Fruit fly (Drosophila melanogaster) ovary, adult (tissue): Measurements from ENCODE around the gene CG43389.

Source experiments
- CG17801 ChIP-seq: fragments of 200-800 bp; optimal IDR thresholded peaks from 2 replicates; lab custom pipeline; 2019; ENCODE audit warnings: missing biosample characterization, mild to moderate bottlenecking, missing genetic modification characterization, moderate library complexity; ENCODE audit not compliant: partially characterized antibody

CG43389 gene

dm6 chr3L:3249997-3250774 lies 2.4 kb downstream of the CG43389 start:
- peak; percentile 92 for TF ChIP-seq CG17801 (GFP tag; lab: Kevin White, UChicago)

DNA sequence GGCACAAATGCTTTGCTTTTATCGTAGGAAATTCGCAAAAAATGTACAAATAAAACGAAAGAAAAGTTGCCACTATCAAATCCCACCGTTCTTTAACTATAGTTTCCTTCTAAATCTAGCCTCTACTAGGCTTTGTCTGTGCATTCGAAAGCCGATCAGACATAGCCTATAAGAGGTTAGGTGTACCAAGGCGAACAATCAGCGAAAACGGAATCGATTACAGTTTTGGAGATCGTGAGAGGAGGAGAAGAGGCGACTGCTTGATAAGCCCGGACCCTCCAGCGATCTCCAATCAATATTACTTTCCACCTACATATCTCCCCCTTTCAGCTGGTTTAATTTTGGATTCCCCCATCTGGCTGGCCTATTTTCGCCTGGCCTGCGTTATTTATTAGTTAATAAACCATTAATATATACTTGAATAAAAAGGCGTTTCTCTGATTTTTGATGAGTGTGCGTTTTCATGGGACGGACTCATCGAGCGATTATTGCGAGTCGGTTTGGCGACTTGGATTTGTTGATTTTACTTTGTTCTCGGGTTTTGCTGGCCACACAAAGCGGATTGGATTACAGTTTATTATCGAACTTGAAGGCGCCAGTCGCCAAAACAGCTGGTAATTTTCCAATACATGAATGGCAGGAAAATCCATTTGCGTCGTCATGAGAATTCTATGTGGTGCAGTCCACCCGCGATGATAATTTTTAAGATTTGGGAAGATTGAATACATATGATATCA lies 3.3 kb downstream of the CG43389 start:
- TF ChIP-seq CG17801 (GFP tag; lab: Kevin White, UChicago), result no peak

DNA sequence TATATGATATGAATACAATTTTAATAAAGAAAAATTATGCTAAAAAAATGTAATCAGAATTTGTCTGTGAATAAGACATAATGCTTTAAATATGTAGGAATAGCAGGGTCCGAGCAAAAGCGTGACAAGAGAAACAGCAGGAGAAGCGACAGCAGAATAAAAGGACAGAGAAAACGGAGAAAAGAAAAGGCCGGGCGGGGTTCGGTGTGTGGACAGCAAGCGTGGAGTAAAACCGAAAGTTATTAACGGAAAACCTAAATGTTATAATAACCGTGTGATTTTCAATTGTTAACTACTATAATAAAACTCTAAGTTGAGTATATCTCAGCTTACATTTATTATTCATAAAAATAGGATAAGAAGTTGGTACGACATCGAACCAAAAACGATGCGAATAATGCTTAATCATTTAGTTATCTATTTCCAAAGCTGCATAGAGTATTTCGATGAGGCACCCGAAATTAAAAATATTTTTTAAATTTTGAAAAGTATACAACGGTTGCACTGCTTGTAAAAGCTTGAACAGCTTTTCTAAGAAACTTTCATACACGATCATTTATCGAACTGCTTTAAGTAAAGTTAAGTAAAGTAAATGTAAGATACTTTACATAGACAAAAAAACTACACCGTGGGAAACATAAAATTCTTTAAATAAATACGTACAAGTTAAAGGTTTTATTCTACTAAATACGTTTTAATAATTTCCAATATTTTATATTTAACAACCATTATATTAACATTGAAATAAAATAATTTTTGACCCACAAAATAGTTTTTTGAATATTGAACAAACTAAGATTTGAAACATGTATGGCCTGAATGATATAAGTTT lies 4.1 kb downstream of the CG43389 start:
- no peak for TF ChIP-seq CG17801 (GFP tag; lab: Kevin White, UChicago)

DNA sequence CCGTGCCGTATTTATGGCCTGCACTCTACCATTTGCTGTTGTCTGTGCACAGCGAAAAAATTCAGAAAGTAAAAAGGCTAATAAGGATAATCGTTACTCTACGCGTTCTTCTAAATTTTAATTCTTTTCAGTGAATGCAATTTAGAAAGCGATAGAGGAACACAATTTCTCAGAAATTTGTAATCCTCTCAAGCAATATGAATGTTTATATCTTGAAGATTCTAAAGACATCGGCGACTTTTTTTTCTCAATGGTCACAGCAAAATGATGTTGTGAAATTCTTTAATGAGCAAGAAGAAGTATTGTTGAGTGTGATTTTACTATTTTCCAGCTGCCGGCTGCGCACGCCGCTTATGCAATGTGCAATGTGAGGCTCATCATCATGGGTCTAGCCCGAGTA lies 5.1 kb downstream of the CG43389 start:
- TF ChIP-seq CG17801 (GFP tag; lab: Kevin White, UChicago), result no peak

DNA sequence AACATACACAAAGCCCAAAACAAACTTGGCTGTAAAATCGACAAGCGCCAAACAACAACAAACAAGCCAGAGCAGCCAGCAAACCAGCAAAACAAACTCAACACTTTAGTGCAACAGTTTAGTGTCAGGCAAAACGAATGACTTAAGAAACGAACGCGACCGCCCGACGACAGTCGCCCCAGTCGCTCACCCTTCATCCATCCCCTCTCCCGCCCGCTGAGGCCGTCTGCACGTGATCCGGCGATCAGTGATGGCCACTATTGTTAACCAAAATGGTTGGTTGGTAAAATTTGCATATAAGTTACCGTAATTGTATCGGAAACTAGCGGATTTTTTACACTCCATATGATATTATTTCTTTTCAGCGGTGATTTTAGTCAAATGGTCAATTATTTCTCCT lies 5.8 kb downstream of the CG43389 start:
- TF ChIP-seq CG17801 (GFP tag; lab: Kevin White, UChicago), result no peak

dm6 chr3L:3257690-3258089 lies 9.9 kb downstream of the CG43389 start, which contains the start of gene ckd:
Gene ckd, plus strand, starts transcription at chr3L:3257878.
- no peak for TF ChIP-seq CG17801 (GFP tag; lab: Kevin White, UChicago)

- no peak for TF ChIP-seq CG17801 (GFP tag; lab: Kevin White, UChicago)
Measured at dm6 chr3L:3259703-3260102, 11.9 kb downstream of the CG43389 start.

DNA sequence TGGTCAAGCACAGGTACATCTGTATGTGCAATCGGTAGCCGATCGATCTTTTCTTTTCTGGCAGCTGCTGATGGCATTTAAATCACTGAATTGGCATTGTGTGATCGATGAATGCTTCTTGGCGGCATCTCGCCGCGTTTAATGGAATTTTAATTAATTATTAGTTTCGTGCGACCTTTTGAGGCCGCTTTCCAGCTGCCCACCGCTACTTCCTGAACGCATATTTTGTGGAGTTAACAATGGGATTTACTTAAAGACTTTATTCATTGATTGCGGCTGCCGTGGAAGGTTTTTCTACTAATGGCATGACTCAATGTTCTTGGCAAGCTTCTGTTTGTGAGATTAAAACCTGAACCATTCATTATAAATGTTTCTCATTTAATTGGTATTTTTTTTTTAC lies 13.8 kb downstream of the CG43389 start:
- TF ChIP-seq CG17801 (GFP tag; lab: Kevin White, UChicago), result no peak

DNA sequence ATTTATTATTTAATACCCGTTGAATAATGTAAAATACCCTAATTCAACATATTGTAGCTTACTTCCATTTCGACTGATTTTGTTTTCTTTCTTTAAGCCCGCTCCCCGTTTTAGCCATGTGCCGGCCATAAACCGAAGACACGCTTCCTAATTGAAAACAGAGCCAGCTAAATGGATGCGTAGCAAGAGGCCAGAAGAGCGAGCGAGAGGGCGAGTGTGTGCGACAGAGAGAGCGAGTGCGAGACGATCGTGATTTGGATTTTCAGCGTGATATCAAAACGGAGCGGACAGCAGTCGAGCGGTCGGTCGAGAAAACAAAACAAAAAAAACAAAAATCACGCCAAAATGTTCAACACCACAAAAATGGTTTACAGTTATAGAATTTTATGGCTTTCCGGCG lies 18.5 kb downstream of the CG43389 start:
- TF ChIP-seq CG17801 (GFP tag; lab: Kevin White, UChicago), result no peak

DNA sequence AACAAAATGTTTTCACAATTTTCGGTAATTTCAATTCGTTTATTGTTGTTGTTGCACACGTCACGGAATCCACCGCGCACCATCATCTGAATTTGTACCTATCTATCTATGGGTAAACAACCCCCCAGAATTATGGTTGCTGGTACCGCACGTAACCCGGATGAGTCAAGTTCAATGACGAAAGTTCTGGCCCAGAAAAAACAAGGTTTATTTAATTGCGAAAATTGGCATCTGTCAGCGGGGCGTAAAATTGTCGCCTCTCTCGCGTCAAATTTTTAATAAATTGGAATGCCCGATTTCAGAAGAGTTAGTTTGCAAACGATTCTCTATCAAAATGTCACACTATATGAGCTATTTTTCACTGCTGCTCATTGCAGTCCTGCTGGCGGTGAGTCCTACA lies 20.3 kb downstream of the CG43389 start, which contains the start of gene CG34265:
TSS of gene CG34265 (plus strand) at position 301 of the 400 bp plus-strand sequence.
- no peak for TF ChIP-seq CG17801 (GFP tag; lab: Kevin White, UChicago)

DNA sequence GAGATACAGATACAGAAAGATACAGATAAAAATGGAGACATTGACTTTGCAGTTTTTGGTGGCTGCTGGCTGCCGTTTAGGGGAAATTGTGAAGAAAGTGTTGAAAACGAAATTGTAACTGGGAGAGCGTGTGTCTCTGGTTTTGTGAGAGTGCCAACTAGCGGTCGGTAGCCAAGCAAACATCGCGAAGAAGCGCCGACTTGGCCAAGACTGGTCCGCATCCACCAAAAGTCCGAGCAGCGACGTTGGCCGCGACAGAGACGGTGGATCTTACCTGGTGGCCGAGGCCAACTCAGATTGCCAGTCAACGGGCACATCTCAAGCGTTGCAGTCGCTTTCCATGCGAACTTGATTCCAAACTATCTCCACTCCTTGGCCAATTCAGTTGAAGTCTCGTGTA lies 22.9 kb downstream of the CG43389 start, which contains the start of gene CG14960:
TSS of gene CG14960 (plus strand) at position 301 of the 400 bp plus-strand sequence.
- TF ChIP-seq CG17801 (GFP tag; lab: Kevin White, UChicago), result no peak

dm6 chr3L:3274463-3275177 lies 26.8 kb downstream of the CG43389 start:
- TF ChIP-seq CG17801 (GFP tag; lab: Kevin White, UChicago), result no peak

dm6 chr3L:3276930-3277329 lies 29.1 kb downstream of the CG43389 start:
- no peak for TF ChIP-seq CG17801 (GFP tag; lab: Kevin White, UChicago)

DNA sequence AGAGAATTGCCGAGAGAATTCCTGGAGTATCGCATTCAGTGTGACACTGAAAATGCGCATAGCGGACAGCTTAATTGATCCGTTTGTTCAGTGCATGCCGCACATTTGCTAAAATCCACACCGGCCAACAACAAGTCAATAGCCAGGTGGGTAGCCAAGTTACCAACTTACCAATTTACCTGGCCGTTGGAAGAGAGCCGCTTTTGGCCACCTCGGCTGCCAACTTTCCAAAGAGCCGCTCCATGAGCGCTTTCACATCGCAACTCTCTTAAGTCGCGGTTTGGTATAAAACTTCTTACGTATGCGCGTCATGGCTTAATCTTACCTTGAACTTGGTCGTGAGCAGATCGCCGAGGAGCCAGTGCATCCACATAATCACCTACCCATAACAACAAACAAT lies 32.1 kb downstream of the CG43389 start, which contains the start of gene CG12017:
TSS of gene CG12017 (plus strand) at position 310 of the 400 bp plus-strand sequence.
- no peak for TF ChIP-seq CG17801 (GFP tag; lab: Kevin White, UChicago)
